Worm (Caenorhabditis elegans): ENCODE results near the gene nas-18.

nas-18 gene

DNA sequence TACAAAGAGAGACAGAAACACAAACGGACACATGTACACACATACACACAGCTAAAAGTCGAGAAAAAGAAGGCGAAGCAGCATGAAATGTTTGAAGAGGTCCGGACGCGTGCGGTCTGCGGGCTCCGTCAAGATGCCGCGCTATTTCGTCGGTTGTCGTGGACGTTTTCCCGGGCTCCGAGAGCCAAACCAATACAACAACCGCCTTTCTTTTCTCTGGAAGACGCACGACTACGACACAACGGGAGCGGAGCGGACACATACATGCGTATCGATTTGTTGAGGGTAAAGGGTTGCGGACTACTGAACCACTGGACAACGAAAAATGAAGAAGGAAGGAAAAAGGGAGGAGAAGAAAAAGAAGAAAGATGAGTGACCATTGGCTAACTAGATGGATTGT is 49.1 kb downstream of the nas-18 start:
- peak; percentile 44 for TF ChIP-seq rbr-2 (tag; optimal IDR thresholded peaks at IDR 0.05)
- TF ChIP-seq unc-130 (GFP tag; optimal IDR thresholded peaks at IDR 0.05) = no peak
- TF ChIP-seq mdl-1 (tag; optimal IDR thresholded peaks at IDR 0.05) = peak in 1 of 2 experiments; percentile 56
- no peak for TF ChIP-seq D1046.2 (GFP tag; IDR thresholded peaks at IDR 0.05)
- TF ChIP-seq egl-43 (GFP tag; IDR thresholded peaks at IDR 0.05) = 0 out of 2 replicates have a peak, but pooled peaks have one; percentile 55
- no peak for TF ChIP-seq lin-1 (GFP tag; IDR thresholded peaks at IDR 0.05)
- TF ChIP-seq nhr-10 (tag; optimal IDR thresholded peaks at IDR 0.05) = no peak
- TF ChIP-seq ceh-44 (GFP tag; IDR thresholded peaks at IDR 0.05) = no peak
- peak; percentile 7 for TF ChIP-seq hlh-30 (tag; optimal IDR thresholded peaks at IDR 0.05; ENCODE audit: insufficient read depth)
- peak; percentile 5 for TF ChIP-seq hlh-11 (tag; optimal IDR thresholded peaks at IDR 0.05)
- TF ChIP-seq fkh-10 (GFP tag; optimal IDR thresholded peaks at IDR 0.05) = peak; percentile 72
- TF ChIP-seq ceh-28 (tag; optimal IDR thresholded peaks at IDR 0.05) = peak; percentile 56
- TF ChIP-seq mxl-2 (GFP tag; conservative IDR thresholded peaks at IDR 0.05) = no peak
- TF ChIP-seq lin-29 (GFP tag; IDR thresholded peaks at IDR 0.05) = no peak
- peak; percentile 60; the same call in 1 of the 2 replicates for TF ChIP-seq set-16 (GFP tag; IDR thresholded peaks at IDR 0.05)
- no peak for TF ChIP-seq lir-3 (tag; optimal IDR thresholded peaks at IDR 0.05)
- TF ChIP-seq aha-1 (tag) = peak; percentile 96
- TF ChIP-seq hmg-1.1 (GFP tag; IDR thresholded peaks at IDR 0.05) = peak; percentile 63
- TF ChIP-seq zip-2 (tag; optimal IDR thresholded peaks at IDR 0.05) = no peak
- TF ChIP-seq F26F4.8 (GFP tag; conservative IDR thresholded peaks at IDR 0.05) = no peak
- TF ChIP-seq hif-1 (tag; optimal IDR thresholded peaks at IDR 0.05) = peak in 1 of 2 experiments; percentile 18
- no peak for TF ChIP-seq nhr-102 (tag; optimal IDR thresholded peaks at IDR 0.05)

DNA sequence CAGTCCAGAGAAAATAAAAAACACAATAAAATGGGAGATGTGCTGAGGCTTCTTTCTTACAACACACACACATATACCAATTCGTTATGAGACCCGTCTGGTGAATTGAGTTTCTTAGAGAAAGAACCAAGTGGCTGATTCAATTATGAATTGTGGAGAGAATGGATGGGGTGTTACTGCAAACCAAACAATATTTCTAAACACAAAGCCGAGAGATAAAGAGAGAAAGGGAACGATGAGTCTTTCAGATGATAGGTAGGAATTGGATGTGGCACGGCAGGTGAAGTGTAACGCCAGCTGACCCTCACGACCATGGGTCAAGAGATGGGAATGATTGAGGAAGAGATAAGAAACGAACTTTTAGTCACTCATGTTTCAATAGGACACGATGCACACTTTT is 50.1 kb downstream of the nas-18 start, which contains the start of gene mig-17:
Gene mig-17, plus strand, starts transcription at position 389 of the 400 bp plus-strand sequence.
- TF ChIP-seq lin-29 (GFP tag; IDR thresholded peaks at IDR 0.05) = no peak

Data from whole organism, L4 larva.